Worm (Caenorhabditis elegans) whole organism, late embryonic: ENCODE data around the gene F32D8.13.

ENCODE experiments used
- C08G9.2 ChIP-seq: sonication (generic microtip); optimal IDR thresholded peaks from 2 replicates; lab custom pipeline; 2016; ENCODE audit warnings: mild to moderate bottlenecking, missing genetic modification characterization, moderate library complexity, missing compliant biosample characterization
- K02D7.2 ChIP-seq: sonication (generic microtip); optimal IDR thresholded peaks from 2 replicates; lab custom pipeline; 2017; ENCODE audit warnings: mild to moderate bottlenecking, missing genetic modification characterization, missing compliant biosample characterization
- K09A11.1 ChIP-seq: sonication (generic microtip); optimal IDR thresholded peaks from 2 replicates; lab custom pipeline; 2017; ENCODE audit warnings: antibody characterized with exemption, mild to moderate bottlenecking, missing genetic modification characterization, missing compliant biosample characterization; ENCODE audit not compliant: insufficient read depth
- ceh-14 ChIP-seq: sonication (generic microtip); optimal IDR thresholded peaks from 2 replicates; lab custom pipeline; 2016; ENCODE audit warnings: missing genotype, missing genetic modification characterization, missing compliant biosample characterization
- ceh-19 ChIP-seq: fragments of 200-800 bp; sonication (Bioruptor generic); optimal IDR thresholded peaks from 2 replicates; lab custom pipeline; 2018; ENCODE audit warnings: mild to moderate bottlenecking, missing genetic modification characterization, missing compliant biosample characterization
- ceh-24 ChIP-seq: sonication (generic microtip); optimal IDR thresholded peaks from 2 replicates; lab custom pipeline; 2016; ENCODE audit warnings: mild to moderate bottlenecking, missing genetic modification characterization, missing compliant biosample characterization
- ceh-30 ChIP-seq: fragments of 150-350 bp; optimal IDR thresholded peaks from 2 replicates; lab custom pipeline; 2014; ENCODE audit warnings: missing biosample characterization, missing genetic modification characterization
- ceh-34 ChIP-seq: sonication (generic microtip); optimal IDR thresholded peaks from 2 replicates; lab custom pipeline; 2016; ENCODE audit warnings: mild to moderate bottlenecking, missing genetic modification characterization, missing compliant biosample characterization
- ceh-45 ChIP-seq: fragments of 200-800 bp; sonication (Bioruptor generic); IDR thresholded peaks from 2 replicates; pipeline ENCODE4 v1.3.6; 2022; ENCODE audit warnings: missing genetic modification reagents, missing genetic modification characterization, missing compliant biosample characterization
- ceh-48 ChIP-seq: sonication (generic microtip); optimal IDR thresholded peaks from 2 replicates; lab custom pipeline; 2016; ENCODE audit warnings: missing genetic modification characterization, inconsistent platforms, missing compliant biosample characterization
- che-1 ChIP-seq: sonication (generic microtip); optimal IDR thresholded peaks from 2 replicates; lab custom pipeline; 2016; ENCODE audit warnings: mild to moderate bottlenecking, missing genetic modification characterization, missing compliant biosample characterization
- dmd-4 ChIP-seq: sonication (generic microtip); optimal IDR thresholded peaks from 2 replicates; lab custom pipeline; 2016; ENCODE audit warnings: borderline replicate concordance, missing genetic modification characterization, missing compliant biosample characterization
- dve-1 ChIP-seq: sonication (generic microtip); optimal IDR thresholded peaks from 2 replicates; lab custom pipeline; 2017; ENCODE audit warnings: antibody characterized with exemption, mild to moderate bottlenecking, missing genetic modification characterization, missing compliant biosample characterization
- elt-4 ChIP-seq: sonication (generic microtip); optimal IDR thresholded peaks from 2 replicates; lab custom pipeline; 2016; ENCODE audit warnings: missing genetic modification characterization, missing compliant biosample characterization
- ets-4 ChIP-seq: sonication (generic microtip); optimal IDR thresholded peaks from 2 replicates; lab custom pipeline; 2016; ENCODE audit warnings: missing genetic modification characterization, missing compliant biosample characterization
- eyg-1 ChIP-seq: sonication (generic microtip); optimal IDR thresholded peaks from 2 replicates; lab custom pipeline; 2016; ENCODE audit warnings: missing genotype, missing genetic modification characterization, missing compliant biosample characterization
- fkh-10 ChIP-seq: fragments of 150-350 bp; optimal IDR thresholded peaks from 2 replicates; lab custom pipeline; 2014; ENCODE audit warnings: missing biosample characterization, missing genetic modification reagents, missing genetic modification characterization
- gmeb-2 ChIP-seq: sonication (generic microtip); optimal IDR thresholded peaks from 2 replicates; lab custom pipeline; 2016; ENCODE audit warnings: missing genetic modification characterization, inconsistent platforms, missing compliant biosample characterization
- hlh-13 ChIP-seq: fragments of 200-800 bp; sonication (Bioruptor generic); optimal IDR thresholded peaks from 2 replicates; lab custom pipeline; 2018; ENCODE audit warnings: mild to moderate bottlenecking, missing genetic modification characterization, missing compliant biosample characterization
- hlh-15 ChIP-seq: sonication (generic microtip); optimal IDR thresholded peaks from 2 replicates; lab custom pipeline; 2016; ENCODE audit warnings: missing genetic modification characterization, missing compliant biosample characterization
- hlh-30 ChIP-seq: sonication (generic microtip); optimal IDR thresholded peaks from 2 replicates; lab custom pipeline; 2017; ENCODE audit warnings: antibody characterized with exemption, missing genetic modification characterization, missing compliant biosample characterization; ENCODE audit not compliant: insufficient read depth
- hlh-6 ChIP-seq: sonication (generic microtip); optimal IDR thresholded peaks from 2 replicates; lab custom pipeline; 2016; ENCODE audit warnings: missing genotype, missing genetic modification characterization, missing compliant biosample characterization
- hlh-8 ChIP-seq: sonication (generic microtip); optimal IDR thresholded peaks from 2 replicates; lab custom pipeline; 2016; ENCODE audit warnings: missing genotype, missing genetic modification characterization, missing compliant biosample characterization
- lin-11 ChIP-seq: fragments of 200-800 bp; sonication (Bioruptor generic); optimal IDR thresholded peaks from 2 replicates; lab custom pipeline; 2018; ENCODE audit warnings: mild to moderate bottlenecking, missing genetic modification characterization, missing compliant biosample characterization
- madf-2 ChIP-seq: sonication (generic microtip); optimal IDR thresholded peaks from 2 replicates; lab custom pipeline; 2017; ENCODE audit warnings: missing genetic modification characterization, missing compliant biosample characterization
- mec-3 ChIP-seq: sonication (generic microtip); optimal IDR thresholded peaks from 2 replicates; lab custom pipeline; 2016; ENCODE audit warnings: borderline replicate concordance, missing genetic modification characterization, missing compliant biosample characterization
- nfya-1 ChIP-seq: sonication (generic microtip); optimal IDR thresholded peaks from 2 replicates; lab custom pipeline; 2017; ENCODE audit warnings: missing genetic modification characterization, mild to moderate bottlenecking, missing compliant biosample characterization, antibody characterized with exemption, moderate library complexity
- odd-2 ChIP-seq: sonication (generic microtip); optimal IDR thresholded peaks from 2 replicates; lab custom pipeline; 2017; ENCODE audit warnings: antibody characterized with exemption, mild to moderate bottlenecking, missing genetic modification characterization, missing compliant biosample characterization
- pag-3 ChIP-seq: sonication (generic microtip); optimal IDR thresholded peaks from 2 replicates; lab custom pipeline; 2016; ENCODE audit warnings: missing compliant biosample characterization, missing genetic modification characterization, borderline replicate concordance
- pat-9 ChIP-seq: fragments of 200-800 bp; sonication (Bioruptor generic); optimal IDR thresholded peaks from 2 replicates; lab custom pipeline; 2018; ENCODE audit warnings: mild to moderate bottlenecking, missing genetic modification characterization, moderate library complexity, missing compliant biosample characterization
- pha-2 ChIP-seq: sonication (generic microtip); optimal IDR thresholded peaks from 2 replicates; lab custom pipeline; 2017; ENCODE audit warnings: mild to moderate bottlenecking, missing genetic modification characterization, missing compliant biosample characterization
- pqm-1 ChIP-seq: sonication (generic microtip); optimal IDR thresholded peaks from 2 replicates; lab custom pipeline; 2016; ENCODE audit warnings: missing genetic modification characterization, missing compliant biosample characterization
- pros-1 ChIP-seq: fragments of 150-350 bp; optimal IDR thresholded peaks from 2 replicates; lab custom pipeline; 2014; ENCODE audit warnings: missing biosample characterization, missing genetic modification reagents, missing genetic modification characterization
- ref-2 ChIP-seq: sonication (generic microtip); optimal IDR thresholded peaks from 2 replicates; lab custom pipeline; 2016; ENCODE audit warnings: missing genetic modification characterization, missing compliant biosample characterization
- sdc-2 ChIP-seq: sonication (generic microtip); optimal IDR thresholded peaks from 2 replicates; lab custom pipeline; 2016; ENCODE audit warnings: missing genotype, missing genetic modification characterization, missing compliant biosample characterization
- syd-9 ChIP-seq: sonication (generic microtip); optimal IDR thresholded peaks from 2 replicates; lab custom pipeline; 2016; ENCODE audit warnings: mild to moderate bottlenecking, missing genetic modification characterization, moderate library complexity, missing compliant biosample characterization
- tbx-2 ChIP-seq: sonication (generic microtip); optimal IDR thresholded peaks from 2 replicates; lab custom pipeline; 2016; ENCODE audit warnings: missing genetic modification characterization, missing compliant biosample characterization
- tbx-7 ChIP-seq: sonication (generic microtip); optimal IDR thresholded peaks from 2 replicates; lab custom pipeline; 2016; ENCODE audit warnings: missing genotype, missing genetic modification characterization, missing compliant biosample characterization
- unc-3 ChIP-seq, 2 experiments: fragments of 200-800 bp in 1 of 2; sonication (Bioruptor generic) in 1 of 2; sonication (generic microtip) in 1 of 2; conservative IDR thresholded peaks in 1 of 2; optimal IDR thresholded peaks in 1 of 2; 2 replicates each; pipeline versions ENCODE4 v1.3.6 to Lab custom; 2016 to 2022; ENCODE audit warnings: missing compliant biosample characterization in 2 of 2, missing genetic modification characterization in 2 of 2, missing genetic modification reagents in 1 of 2
- unc-42 ChIP-seq: sonication (generic microtip); optimal IDR thresholded peaks from 2 replicates; lab custom pipeline; 2016; ENCODE audit warnings: missing genotype, missing genetic modification characterization, missing compliant biosample characterization
- unc-55 ChIP-seq: sonication (generic microtip); optimal IDR thresholded peaks from 2 replicates; lab custom pipeline; 2017; ENCODE audit warnings: missing biosample characterization, missing genetic modification reagents, missing genetic modification characterization
- unc-86 ChIP-seq: sonication (generic microtip); optimal IDR thresholded peaks from 2 replicates; lab custom pipeline; 2016; ENCODE audit warnings: missing genetic modification characterization, missing compliant biosample characterization
- ztf-16 ChIP-seq: sonication (generic microtip); optimal IDR thresholded peaks from 2 replicates; lab custom pipeline; 2017; ENCODE audit warnings: missing genetic modification characterization, missing compliant biosample characterization

The F32D8.13 gene

ce11 chrV:10901125-10901524 lies 4.8 kb upstream of the F32D8.13 start, which contains the start of gene spp-16:
Gene spp-16 (minus strand): TSS chrV:10901303.
- TF ChIP-seq unc-3 (GFP tag; conservative IDR thresholded peaks at IDR 0.05; lab: Robert Waterston, UW) (no peak), unc-3 (tag; optimal IDR thresholded peaks at IDR 0.05; lab: Kevin White, UChicago) (no peak), pqm-1 (tag; lab: Kevin White, UChicago) (no peak), hlh-6 (tag; lab: Kevin White, UChicago) (no peak), K02D7.2 (tag; lab: Kevin White, UChicago) (no peak), hlh-30 (tag; lab: Kevin White, UChicago) (no peak), sdc-2 (tag; lab: Kevin White, UChicago) (no peak), dmd-4 (tag; lab: Kevin White, UChicago) (no peak), tbx-2 (tag; lab: Kevin White, UChicago) (no peak), lin-11 (tag; lab: Kevin White, UChicago) (no peak), ceh-48 (no peak), unc-55 (GFP tag; lab: Kevin White, UChicago) (no peak), gmeb-2 (tag; lab: Kevin White, UChicago) (no peak), ceh-24 (tag; lab: Kevin White, UChicago) (no peak), ztf-16 (no peak), pag-3 (tag; lab: Kevin White, UChicago) (no peak), odd-2 (tag; lab: Kevin White, UChicago) (no peak), dve-1 (tag; lab: Kevin White, UChicago) (no peak)
- TF ChIP-seq, all 69 proteins: peak for 0

- TF ChIP-seq fkh-10 (GFP tag; lab: Kevin White, UChicago) (no peak), sdc-2 (tag; lab: Kevin White, UChicago) (no peak), mec-3 (tag; lab: Kevin White, UChicago) (no peak), che-1 (tag; lab: Kevin White, UChicago) (no peak), ceh-24 (tag; lab: Kevin White, UChicago) (no peak), unc-55 (GFP tag; lab: Kevin White, UChicago) (no peak)
Observed at ce11 chrV:10898629-10899028, 2.3 kb upstream of the F32D8.13 start.

ce11 chrV:10898107-10898506 lies 1.8 kb upstream of the F32D8.13 start, which contains the start of gene F32D8.7:
Gene F32D8.7 (plus strand): TSS chrV:10898435.
- TF ChIP-seq pat-9 (tag; lab: Kevin White, UChicago): no peak
- no peak for TF ChIP-seq eyg-1 (tag; lab: Kevin White, UChicago)
- TF ChIP-seq pha-2 (tag; lab: Kevin White, UChicago): no peak

DNA sequence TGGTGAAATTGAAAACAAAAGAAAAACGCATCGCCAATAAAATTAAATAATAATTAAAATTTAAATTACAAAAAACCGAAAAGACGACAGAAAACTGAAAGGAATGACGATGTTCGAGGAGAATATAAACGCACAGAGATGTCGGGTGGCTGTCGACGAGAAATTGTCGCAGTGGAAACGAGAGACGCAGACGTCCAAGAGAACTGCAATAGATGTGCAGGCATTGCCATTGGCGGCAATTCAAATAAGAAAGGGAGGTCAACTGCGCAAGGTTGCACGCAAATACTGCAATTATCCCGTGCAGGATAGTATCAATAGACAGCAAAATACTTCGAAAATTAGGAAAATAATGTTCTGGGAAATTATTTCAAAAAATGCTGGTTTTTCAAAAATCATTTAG lies 829 bp upstream of the F32D8.13 start:
- TF ChIP-seq unc-86 (tag; lab: Kevin White, UChicago) (peak; percentile 74), ceh-19 (GFP tag; lab: Kevin White, UChicago) (peak; percentile 65), gmeb-2 (tag; lab: Kevin White, UChicago) (peak; percentile 75), pat-9 (tag; lab: Kevin White, UChicago) (peak; percentile 57), nfya-1 (peak; percentile 95), ref-2 (tag; lab: Kevin White, UChicago) (peak; percentile 85), ceh-45 (GFP tag; lab: Robert Waterston, UW) (peak; percentile 47; the same call in 1 of the 2 replicates), K09A11.1 (tag; lab: Kevin White, UChicago) (peak; percentile 23), hlh-15 (tag; lab: Kevin White, UChicago) (no peak), syd-9 (peak; percentile 47), che-1 (tag; lab: Kevin White, UChicago) (peak; percentile 66), madf-2 (peak; percentile 79), C08G9.2 (tag; lab: Kevin White, UChicago) (peak; percentile 73), ceh-30 (tag; lab: Kevin White, UChicago) (peak; percentile 83), sdc-2 (tag; lab: Kevin White, UChicago) (peak; percentile 52), ceh-48 (peak; percentile 49), ets-4 (peak; percentile 80), odd-2 (tag; lab: Kevin White, UChicago) (no peak), hlh-6 (tag; lab: Kevin White, UChicago) (no peak), unc-42 (tag; lab: Kevin White, UChicago) (peak; percentile 85), ceh-14 (tag; lab: Kevin White, UChicago) (peak; percentile 77), hlh-13 (no peak), pros-1 (peak; percentile 62), unc-55 (GFP tag; lab: Kevin White, UChicago) (peak; percentile 93), ceh-24 (tag; lab: Kevin White, UChicago) (no peak), pqm-1 (tag; lab: Kevin White, UChicago) (peak; percentile 51), ceh-34 (tag; lab: Kevin White, UChicago) (peak; percentile 89), tbx-7 (peak; percentile 26), hlh-8 (peak; percentile 53), elt-4 (tag; lab: Kevin White, UChicago) (no peak)
